Worm (Caenorhabditis elegans): ENCODE measurements around the gene hic-1.

The hic-1 gene

DNA sequence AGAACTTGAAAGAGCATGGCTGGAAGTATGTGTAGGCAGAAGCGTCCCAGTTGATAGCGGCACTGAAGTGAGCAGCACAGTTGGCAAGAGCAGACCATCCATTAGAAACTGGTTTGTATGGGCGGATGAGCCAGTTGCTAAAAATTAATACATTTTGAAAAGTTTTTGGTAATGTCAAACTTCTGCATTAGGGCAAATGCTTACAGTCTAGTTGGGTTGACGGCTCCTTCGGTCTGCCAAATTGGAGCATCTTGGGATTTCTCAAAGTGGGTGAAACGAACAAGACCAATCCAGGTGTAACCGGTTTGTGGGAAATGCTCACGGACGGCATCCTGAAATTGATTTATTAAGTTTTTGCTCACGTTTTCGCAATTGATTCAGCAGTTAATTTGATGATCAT, 19.0 kb upstream of the hic-1 start:
- 0 out of 2 replicates have a peak, but pooled peaks have one; percentile 57 for TF ChIP-seq sea-1 (GFP tag; conservative IDR thresholded peaks at IDR 0.05)
- TF ChIP-seq hmg-4 (GFP tag; optimal IDR thresholded peaks at IDR 0.05), result no peak

DNA sequence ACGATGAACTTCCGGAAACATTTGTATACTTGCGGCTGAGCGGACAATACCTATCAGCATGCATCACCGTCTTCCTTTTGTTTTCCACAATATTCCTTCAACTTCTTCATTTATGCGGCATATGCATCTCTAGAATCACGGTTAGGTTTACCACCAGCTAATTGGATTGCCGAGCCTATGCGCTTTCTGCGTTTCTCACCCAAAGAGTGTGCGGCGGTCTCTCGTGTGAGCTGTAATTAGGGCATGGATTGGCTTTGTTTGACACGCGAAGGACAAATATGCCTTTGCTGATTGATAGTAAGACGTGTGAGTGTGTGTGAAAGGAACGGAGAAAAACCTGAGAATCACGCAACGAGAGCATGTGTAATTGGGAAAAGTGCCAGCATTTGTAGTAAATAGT, 14.9 kb upstream of the hic-1 start:
- TF ChIP-seq hmbx-1 (tag; optimal IDR thresholded peaks at IDR 0.05), result no peak
- no peak for TF ChIP-seq ceh-13 (GFP tag; optimal IDR thresholded peaks at IDR 0.05)
- no peak for TF ChIP-seq aly-1 (tag; optimal IDR thresholded peaks at IDR 0.05)

DNA sequence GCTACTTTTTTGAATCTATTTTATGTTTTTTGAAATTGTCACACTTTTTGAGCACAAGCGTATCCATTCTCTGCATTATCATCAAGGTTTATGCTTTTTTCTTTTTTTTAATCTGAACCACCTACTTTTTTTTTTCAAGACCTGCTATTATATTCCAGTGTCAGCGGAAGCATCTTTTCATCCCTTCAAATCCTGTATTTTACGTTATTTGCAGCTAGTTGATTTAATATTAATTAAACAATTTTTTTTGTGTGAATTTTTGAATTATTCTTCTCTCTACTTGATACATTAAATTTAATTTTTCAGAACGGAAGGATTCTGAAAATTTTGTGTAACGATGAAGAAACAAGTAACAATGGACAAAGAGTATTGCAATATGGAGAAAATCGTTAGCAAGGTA, 11.1 kb upstream of the hic-1 start, which contains the start of gene C25B8.8:
C25B8.8 (plus strand) TSS at position 301 of the 400 bp plus-strand sequence.
- TF ChIP-seq tbx-11 (GFP tag; IDR thresholded peaks at IDR 0.05), result no peak
- no peak for TF ChIP-seq pes-1 (GFP tag; IDR thresholded peaks at IDR 0.05)
- no peak for TF ChIP-seq scrt-1 (GFP tag; IDR thresholded peaks at IDR 0.05)
- no peak for TF ChIP-seq hmg-4 (GFP tag; optimal IDR thresholded peaks at IDR 0.05)
- no peak for TF ChIP-seq ama-1 (optimal IDR thresholded peaks at IDR 0.05)
- TF ChIP-seq F13C5.2 (tag; optimal IDR thresholded peaks at IDR 0.05), result no peak
- no peak for TF ChIP-seq sea-1 (GFP tag; conservative IDR thresholded peaks at IDR 0.05)
- TF ChIP-seq hnd-1 (tag; optimal IDR thresholded peaks at IDR 0.05), result no peak
- no peak for TF ChIP-seq tbx-37 (GFP tag; conservative IDR thresholded peaks at IDR 0.05)
- no peak for TF ChIP-seq aly-1 (tag; optimal IDR thresholded peaks at IDR 0.05)
- TF ChIP-seq B0310.2 (tag; optimal IDR thresholded peaks at IDR 0.05), result no peak
- no peak for TF ChIP-seq ceh-36 (tag; optimal IDR thresholded peaks at IDR 0.05)
- no peak for TF ChIP-seq ets-7 (tag; optimal IDR thresholded peaks at IDR 0.05)
- TF ChIP-seq tra-4 (tag; optimal IDR thresholded peaks at IDR 0.05), result no peak
- TF ChIP-seq hmbx-1 (tag; optimal IDR thresholded peaks at IDR 0.05), result no peak

DNA sequence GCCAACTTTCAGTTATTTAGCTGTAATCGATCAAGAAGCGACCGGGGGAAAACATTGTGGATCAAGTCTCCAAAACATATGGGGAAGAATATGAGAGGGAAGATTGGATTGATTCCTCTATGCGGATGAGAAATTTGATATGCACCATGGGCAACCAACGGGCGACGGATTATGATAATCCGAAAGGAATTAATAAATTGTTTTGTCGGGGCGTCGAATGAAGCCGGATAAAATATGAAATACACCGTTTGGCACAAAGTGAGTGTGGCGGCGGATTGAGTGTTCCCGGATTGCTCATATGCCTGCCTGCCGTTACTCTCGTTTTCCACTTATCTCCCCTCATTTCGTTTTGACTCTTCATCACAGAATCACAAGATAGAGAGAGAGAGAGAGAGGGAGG, 10.6 kb upstream of the hic-1 start:
- TF ChIP-seq B0310.2 (tag; optimal IDR thresholded peaks at IDR 0.05), result no peak
- TF ChIP-seq hmg-4 (GFP tag; optimal IDR thresholded peaks at IDR 0.05), result no peak
- TF ChIP-seq ceh-13 (GFP tag; optimal IDR thresholded peaks at IDR 0.05), result no peak
- no peak for TF ChIP-seq flt-1 (GFP tag; IDR thresholded peaks at IDR 0.05)
- no peak for TF ChIP-seq hnd-1 (tag; optimal IDR thresholded peaks at IDR 0.05)
- no peak for TF ChIP-seq F13C5.2 (tag; optimal IDR thresholded peaks at IDR 0.05)
- no peak for TF ChIP-seq ets-7 (tag; optimal IDR thresholded peaks at IDR 0.05)
- TF ChIP-seq sea-1 (GFP tag; conservative IDR thresholded peaks at IDR 0.05), result no peak
- TF ChIP-seq pes-1 (GFP tag; IDR thresholded peaks at IDR 0.05), result no peak
- TF ChIP-seq aly-1 (tag; optimal IDR thresholded peaks at IDR 0.05), result no peak
- TF ChIP-seq tra-4 (tag; optimal IDR thresholded peaks at IDR 0.05), result no peak
- TF ChIP-seq hmbx-1 (tag; optimal IDR thresholded peaks at IDR 0.05), result no peak
- TF ChIP-seq tbx-11 (GFP tag; IDR thresholded peaks at IDR 0.05), result no peak
- no peak for TF ChIP-seq ama-1 (optimal IDR thresholded peaks at IDR 0.05)
- no peak for TF ChIP-seq ceh-36 (tag; optimal IDR thresholded peaks at IDR 0.05)
- TF ChIP-seq tbx-37 (GFP tag; conservative IDR thresholded peaks at IDR 0.05), result no peak

DNA sequence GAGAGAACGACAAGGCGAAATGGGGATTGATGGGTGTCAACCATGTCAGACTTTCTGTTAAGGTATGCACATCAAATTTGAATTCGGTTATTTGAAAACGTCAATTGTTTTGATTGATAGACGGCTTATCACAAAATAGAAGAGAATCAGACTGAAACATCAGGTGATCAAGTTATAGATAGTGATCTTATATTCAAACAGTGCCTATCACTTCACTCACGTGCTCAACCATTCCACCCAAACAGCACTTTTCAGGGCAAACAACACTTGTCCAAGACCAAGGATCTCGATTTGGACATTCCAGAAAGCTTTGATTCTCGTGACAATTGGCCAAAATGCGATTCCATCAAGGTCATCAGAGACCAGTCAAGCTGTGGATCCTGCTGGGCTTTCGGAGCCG, 9.0 kb upstream of the hic-1 start:
- no peak for TF ChIP-seq scrt-1 (GFP tag; IDR thresholded peaks at IDR 0.05)
- no peak for TF ChIP-seq tbx-37 (GFP tag; conservative IDR thresholded peaks at IDR 0.05)
- TF ChIP-seq B0310.2 (tag; optimal IDR thresholded peaks at IDR 0.05), result no peak
- TF ChIP-seq sea-1 (GFP tag; conservative IDR thresholded peaks at IDR 0.05), result no peak
- TF ChIP-seq hnd-1 (tag; optimal IDR thresholded peaks at IDR 0.05), result no peak
- TF ChIP-seq tbx-11 (GFP tag; IDR thresholded peaks at IDR 0.05), result no peak
- TF ChIP-seq ceh-13 (GFP tag; optimal IDR thresholded peaks at IDR 0.05), result no peak
- TF ChIP-seq F13C5.2 (tag; optimal IDR thresholded peaks at IDR 0.05), result no peak
- no peak for TF ChIP-seq ets-7 (tag; optimal IDR thresholded peaks at IDR 0.05)
- no peak for TF ChIP-seq flt-1 (GFP tag; IDR thresholded peaks at IDR 0.05)
- TF ChIP-seq ama-1 (optimal IDR thresholded peaks at IDR 0.05), result no peak

DNA sequence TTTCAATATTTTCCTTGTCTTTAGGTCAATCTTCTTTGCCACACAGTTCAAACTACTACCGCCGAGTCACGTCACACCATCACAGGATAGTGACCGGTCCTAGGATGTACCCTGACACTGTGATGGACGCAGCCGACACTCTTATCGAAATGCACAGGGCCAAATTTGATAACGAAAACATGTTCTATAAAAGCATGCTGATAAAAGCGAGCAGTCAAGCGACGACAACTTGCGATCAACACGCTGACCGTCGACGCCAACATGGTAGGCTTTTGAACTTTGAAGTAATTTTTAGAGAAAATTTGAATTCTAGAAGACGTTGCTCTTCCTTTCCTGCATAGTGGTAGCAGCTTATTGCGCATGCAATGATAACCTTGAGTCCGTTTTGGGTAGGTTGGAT, 8.4 kb upstream of the hic-1 start, which contains the start of gene cpr-6:
cpr-6 (plus strand) TSS at position 217 of the 400 bp plus-strand sequence.
- TF ChIP-seq hnd-1 (tag; optimal IDR thresholded peaks at IDR 0.05), result no peak
- TF ChIP-seq tbx-37 (GFP tag; conservative IDR thresholded peaks at IDR 0.05), result no peak
- TF ChIP-seq hmbx-1 (tag; optimal IDR thresholded peaks at IDR 0.05), result no peak
- no peak for TF ChIP-seq pes-1 (GFP tag; IDR thresholded peaks at IDR 0.05)
- no peak for TF ChIP-seq sea-1 (GFP tag; conservative IDR thresholded peaks at IDR 0.05)
- TF ChIP-seq tbx-11 (GFP tag; IDR thresholded peaks at IDR 0.05), result no peak
- no peak for TF ChIP-seq ceh-13 (GFP tag; optimal IDR thresholded peaks at IDR 0.05)
- no peak for TF ChIP-seq ceh-36 (tag; optimal IDR thresholded peaks at IDR 0.05)
- no peak for TF ChIP-seq aly-1 (tag; optimal IDR thresholded peaks at IDR 0.05)
- no peak for TF ChIP-seq ama-1 (optimal IDR thresholded peaks at IDR 0.05)
- no peak for TF ChIP-seq ets-7 (tag; optimal IDR thresholded peaks at IDR 0.05)
- TF ChIP-seq tra-4 (tag; optimal IDR thresholded peaks at IDR 0.05), result no peak
- TF ChIP-seq hmg-4 (GFP tag; optimal IDR thresholded peaks at IDR 0.05), result no peak
- no peak for TF ChIP-seq flt-1 (GFP tag; IDR thresholded peaks at IDR 0.05)
- no peak for TF ChIP-seq scrt-1 (GFP tag; IDR thresholded peaks at IDR 0.05)

DNA sequence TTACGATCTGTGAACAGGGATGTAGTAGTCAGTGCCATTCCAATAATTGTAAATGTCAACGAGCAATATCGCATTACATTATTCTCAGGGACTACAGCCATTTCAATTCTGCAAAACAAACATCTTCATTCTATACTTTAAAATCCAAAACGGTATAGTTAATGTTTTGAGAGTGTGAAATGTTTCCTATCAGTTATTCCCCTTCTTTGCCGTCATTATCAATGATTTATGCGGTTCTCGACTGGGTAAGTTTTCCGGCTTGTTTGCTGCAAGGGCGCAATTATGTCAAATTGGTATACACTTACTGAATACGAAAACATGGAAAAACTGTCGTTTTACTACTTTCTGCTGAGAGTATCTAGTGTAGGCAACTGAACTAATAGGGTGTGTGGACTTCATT, 4.5 kb upstream of the hic-1 start, which contains the start of gene F23G4.1:
F23G4.1 (minus strand) TSS at position 101 of the 400 bp plus-strand sequence.
- TF ChIP-seq tbx-37 (GFP tag; conservative IDR thresholded peaks at IDR 0.05) (no peak), hnd-1 (tag; optimal IDR thresholded peaks at IDR 0.05) (no peak), ceh-13 (GFP tag; optimal IDR thresholded peaks at IDR 0.05) (no peak), ceh-36 (tag; optimal IDR thresholded peaks at IDR 0.05) (no peak), sea-1 (GFP tag; conservative IDR thresholded peaks at IDR 0.05) (no peak)

DNA sequence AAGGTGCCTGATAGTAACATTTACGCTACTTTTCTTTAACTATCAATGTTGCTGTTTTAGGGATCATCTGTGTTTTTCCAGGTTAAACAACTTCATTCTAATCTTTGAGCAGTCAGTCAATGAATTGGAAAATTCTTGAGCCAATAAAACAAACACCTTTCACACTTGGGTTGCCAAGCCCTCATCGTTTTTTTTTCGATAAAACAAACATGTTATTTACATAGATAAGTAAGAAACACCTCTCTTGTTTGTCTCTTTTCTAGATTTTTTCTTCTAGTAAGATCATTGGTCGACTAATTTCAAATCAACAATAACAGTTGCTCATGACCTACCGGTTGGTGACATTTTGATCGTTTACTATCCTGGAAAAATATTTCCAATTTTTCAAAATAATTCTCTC, 3.3 kb upstream of the hic-1 start:
- no peak for TF ChIP-seq ceh-36 (tag; optimal IDR thresholded peaks at IDR 0.05)
- TF ChIP-seq ets-7 (tag; optimal IDR thresholded peaks at IDR 0.05), result no peak
- no peak for TF ChIP-seq aly-1 (tag; optimal IDR thresholded peaks at IDR 0.05)
- TF ChIP-seq hmg-4 (GFP tag; optimal IDR thresholded peaks at IDR 0.05), result no peak
- no peak for TF ChIP-seq hmbx-1 (tag; optimal IDR thresholded peaks at IDR 0.05)
- TF ChIP-seq scrt-1 (GFP tag; IDR thresholded peaks at IDR 0.05), result no peak
- TF ChIP-seq hnd-1 (tag; optimal IDR thresholded peaks at IDR 0.05), result no peak
- no peak for TF ChIP-seq tbx-11 (GFP tag; IDR thresholded peaks at IDR 0.05)
- TF ChIP-seq tbx-37 (GFP tag; conservative IDR thresholded peaks at IDR 0.05), result no peak
- TF ChIP-seq tra-4 (tag; optimal IDR thresholded peaks at IDR 0.05), result no peak
- no peak for TF ChIP-seq sea-1 (GFP tag; conservative IDR thresholded peaks at IDR 0.05)
- no peak for TF ChIP-seq ama-1 (optimal IDR thresholded peaks at IDR 0.05)
- no peak for TF ChIP-seq pes-1 (GFP tag; IDR thresholded peaks at IDR 0.05)
- TF ChIP-seq flt-1 (GFP tag; IDR thresholded peaks at IDR 0.05), result no peak
